Worm (Caenorhabditis elegans) whole organism, early embryonic: Measurements from ENCODE around the gene F07H5.10.

ENCODE experiments used
- B0310.2 ChIP-seq: sonication (generic microtip); optimal IDR thresholded peaks from 2 replicates; lab custom pipeline; 2016; ENCODE audit warnings: mild to moderate bottlenecking, missing genetic modification characterization, missing compliant biosample characterization
- F13C5.2 ChIP-seq: sonication (generic microtip); optimal IDR thresholded peaks from 2 replicates; lab custom pipeline; 2017; ENCODE audit warnings: mild to moderate bottlenecking, missing genetic modification characterization, inconsistent platforms, missing compliant biosample characterization
- aly-1 ChIP-seq: sonication (generic microtip); optimal IDR thresholded peaks from 2 replicates; lab custom pipeline; 2016; ENCODE audit warnings: missing genetic modification characterization, missing compliant biosample characterization
- ama-1 ChIP-seq: fragments of 150-350 bp; optimal IDR thresholded peaks from 2 replicates; lab custom pipeline; 2014
- ceh-13 ChIP-seq: fragments of 200-800 bp; sonication (Bioruptor generic); optimal IDR thresholded peaks from 2 replicates; lab custom pipeline; 2018; ENCODE audit warnings: mild to moderate bottlenecking, missing genetic modification characterization, missing compliant biosample characterization
- ceh-36 ChIP-seq: sonication (generic microtip); optimal IDR thresholded peaks from 2 replicates; lab custom pipeline; 2016; ENCODE audit warnings: missing genetic modification characterization, inconsistent platforms, missing compliant biosample characterization
- ets-7 ChIP-seq: sonication (generic microtip); optimal IDR thresholded peaks from 2 replicates; lab custom pipeline; 2016; ENCODE audit warnings: missing genotype, missing genetic modification characterization, missing compliant biosample characterization
- flt-1 ChIP-seq: fragments of 200-800 bp; sonication (Bioruptor generic); IDR thresholded peaks from 2 replicates; pipeline ENCODE4 v1.3.6; 2022; ENCODE audit warnings: missing genetic modification characterization, missing compliant biosample characterization
- hmbx-1 ChIP-seq: sonication (generic microtip); optimal IDR thresholded peaks from 2 replicates; lab custom pipeline; 2016; ENCODE audit warnings: mild to moderate bottlenecking, missing genetic modification characterization, missing compliant biosample characterization
- hmg-4 ChIP-seq: fragments of 200-800 bp; sonication (Bioruptor generic); optimal IDR thresholded peaks from 2 replicates; lab custom pipeline; 2018; ENCODE audit warnings: mild to moderate bottlenecking, missing genetic modification characterization, missing compliant biosample characterization
- hnd-1 ChIP-seq: sonication (generic microtip); optimal IDR thresholded peaks from 2 replicates; lab custom pipeline; 2016; ENCODE audit warnings: missing genetic modification characterization, missing compliant biosample characterization
- pes-1 ChIP-seq: fragments of 200-800 bp; sonication (Bioruptor generic); IDR thresholded peaks from 2 replicates; pipeline ENCODE4 v1.3.6; 2022; ENCODE audit warnings: missing genetic modification reagents, missing genetic modification characterization, missing compliant biosample characterization
- scrt-1 ChIP-seq: fragments of 200-800 bp; sonication (Bioruptor generic); IDR thresholded peaks from 2 replicates; pipeline ENCODE4 v1.3.6; 2022; ENCODE audit warnings: missing genetic modification characterization, missing compliant biosample characterization
- sea-1 ChIP-seq: fragments of 200-800 bp; sonication (Bioruptor generic); conservative IDR thresholded peaks from 2 replicates; pipeline ENCODE4 v1.3.6; 2022; ENCODE audit warnings: missing genetic modification characterization, missing compliant biosample characterization
- tbx-11 ChIP-seq: fragments of 200-800 bp; sonication (Bioruptor generic); IDR thresholded peaks from 2 replicates; pipeline ENCODE4 v1.3.6; 2022; ENCODE audit warnings: missing genetic modification characterization, missing compliant biosample characterization
- tbx-37 ChIP-seq: fragments of 200-800 bp; sonication (Bioruptor generic); conservative IDR thresholded peaks from 2 replicates; pipeline ENCODE4 v1.3.6; 2022; ENCODE audit warnings: missing genetic modification reagents, missing genetic modification characterization, missing compliant biosample characterization
- tra-4 ChIP-seq: sonication (generic microtip); optimal IDR thresholded peaks from 2 replicates; lab custom pipeline; 2017; ENCODE audit warnings: missing genetic modification characterization, missing compliant biosample characterization

Gene F07H5.10

DNA sequence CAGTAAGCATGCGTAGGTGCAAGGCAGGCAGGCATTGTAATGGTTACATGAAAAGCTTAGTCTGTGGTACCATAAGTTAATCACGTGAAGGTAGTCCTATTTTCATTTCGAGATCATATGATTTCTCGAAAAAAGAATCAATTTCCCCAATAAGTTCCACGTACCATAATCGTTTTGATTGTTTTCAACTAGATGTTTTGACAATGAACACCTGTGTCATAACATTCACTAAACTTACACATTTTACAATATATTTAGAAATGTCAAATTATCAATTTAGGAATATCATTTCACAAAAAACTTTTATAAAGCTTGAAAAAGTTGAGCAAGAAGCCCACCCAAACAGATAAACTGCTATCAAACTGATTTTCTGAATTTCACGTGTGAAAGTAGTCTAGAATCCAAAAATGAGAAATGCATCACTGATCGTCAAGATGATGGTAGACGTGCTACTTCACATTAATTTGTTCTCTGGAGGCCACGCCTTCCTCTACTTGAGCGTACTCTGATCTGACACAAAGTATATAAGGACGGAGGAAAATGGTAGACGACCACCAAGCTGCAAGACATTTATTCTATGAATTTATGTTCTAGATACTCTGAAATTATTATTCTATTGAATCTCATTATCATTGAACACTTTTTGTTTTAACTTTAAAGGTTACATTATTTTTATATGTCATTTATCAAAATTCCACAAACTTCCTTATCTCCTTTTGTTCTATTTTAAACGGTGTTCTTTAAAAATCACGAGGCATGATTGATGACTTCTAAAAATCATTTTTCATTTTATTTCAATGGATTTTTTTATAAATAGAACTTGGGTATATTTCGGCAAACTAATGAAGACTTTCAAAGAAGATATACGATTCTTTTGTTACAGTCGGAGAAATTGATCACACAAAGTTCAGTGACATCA lies 10.9 kb upstream of the F07H5.10 start, which contains the start of gene F46C5.10:
TSS of gene F46C5.10 (minus strand) at position 51 of the 919 bp plus-strand sequence.
- TF ChIP-seq pes-1 (no peak), scrt-1 (GFP tag; lab: Robert Waterston, UW) (no peak), sea-1 (GFP tag; lab: Robert Waterston, UW) (no peak), hmbx-1 (tag; lab: Kevin White, UChicago) (no peak), flt-1 (GFP tag; lab: Robert Waterston, UW) (no peak), tbx-11 (GFP tag; lab: Robert Waterston, UW) (no peak), tbx-37 (GFP tag; lab: Robert Waterston, UW) (no peak), ceh-36 (tag; lab: Kevin White, UChicago) (no peak), hnd-1 (no peak), B0310.2 (tag; lab: Kevin White, UChicago) (no peak), hmg-4 (no peak), ceh-13 (GFP tag; lab: Kevin White, UChicago) (no peak), aly-1 (tag; lab: Kevin White, UChicago) (no peak), ama-1 (no peak), tra-4 (tag; lab: Kevin White, UChicago) (no peak)

DNA sequence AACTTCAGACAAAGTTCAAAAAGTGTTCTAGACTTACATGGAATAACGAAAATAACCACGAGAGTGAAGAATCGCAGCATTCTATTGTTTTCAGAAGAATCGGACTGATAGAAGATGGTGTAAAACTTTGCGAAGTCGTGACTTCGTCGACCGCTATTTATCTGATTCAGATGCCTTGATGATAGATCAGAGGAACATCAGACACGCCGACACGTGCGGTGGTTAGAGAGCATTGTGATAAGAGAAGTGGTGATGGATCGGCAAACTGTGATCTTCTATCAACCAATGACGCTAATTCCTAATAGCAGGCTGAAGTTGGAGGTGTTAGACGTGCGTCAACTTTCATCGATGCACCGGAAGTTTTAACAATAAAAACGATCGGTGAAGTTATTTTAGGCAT lies 9.9 kb upstream of the F07H5.10 start:
- TF ChIP-seq flt-1 (GFP tag; lab: Robert Waterston, UW) (no peak), scrt-1 (GFP tag; lab: Robert Waterston, UW) (no peak), aly-1 (tag; lab: Kevin White, UChicago) (no peak), ama-1 (no peak)

DNA sequence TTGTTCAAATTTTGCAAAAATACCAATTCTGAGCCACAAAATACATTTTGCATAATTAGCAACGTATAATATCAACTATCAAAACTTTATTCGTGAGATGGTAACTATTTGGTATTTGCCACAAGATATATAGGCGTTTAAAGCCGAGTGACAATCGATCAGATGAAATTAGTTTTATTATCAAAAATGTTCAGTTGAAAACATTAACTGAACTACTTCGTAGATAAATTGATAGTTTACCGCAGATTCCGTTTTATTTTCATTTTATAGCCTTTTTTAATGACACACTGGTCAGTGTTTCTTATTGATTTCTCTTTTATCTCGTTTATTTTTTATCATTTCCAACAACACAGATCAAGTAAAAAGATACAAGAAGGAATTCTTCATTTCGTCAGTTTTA lies 8.8 kb upstream of the F07H5.10 start:
- TF ChIP-seq aly-1 (tag; lab: Kevin White, UChicago) (no peak), B0310.2 (tag; lab: Kevin White, UChicago) (no peak)

DNA sequence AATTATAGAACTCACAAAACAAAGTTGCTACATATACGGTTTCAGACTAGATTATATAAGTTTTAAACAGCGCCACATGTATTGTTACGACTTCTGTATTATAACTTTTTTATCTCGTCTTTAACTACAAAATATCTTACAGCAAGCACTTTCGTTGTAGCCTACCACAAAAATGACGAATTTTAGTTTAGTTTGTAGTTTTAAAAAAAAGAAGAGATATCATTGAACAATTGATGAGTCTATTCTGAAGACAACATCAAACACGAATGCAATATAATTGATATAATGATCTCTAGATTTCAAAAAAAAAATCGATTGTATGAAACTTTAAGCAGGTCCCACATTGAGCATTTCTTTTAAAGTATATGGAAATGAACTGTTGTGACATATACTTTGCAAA lies 5.8 kb upstream of the F07H5.10 start:
- no peak for TF ChIP-seq tra-4 (tag; lab: Kevin White, UChicago)
- TF ChIP-seq sea-1 (GFP tag; lab: Robert Waterston, UW) = no peak
- TF ChIP-seq B0310.2 (tag; lab: Kevin White, UChicago) = no peak
- TF ChIP-seq tbx-11 (GFP tag; lab: Robert Waterston, UW) = no peak
- TF ChIP-seq ceh-36 (tag; lab: Kevin White, UChicago) = no peak
- TF ChIP-seq ceh-13 (GFP tag; lab: Kevin White, UChicago) = no peak
- no peak for TF ChIP-seq scrt-1 (GFP tag; lab: Robert Waterston, UW)
- no peak for TF ChIP-seq aly-1 (tag; lab: Kevin White, UChicago)
- TF ChIP-seq hmbx-1 (tag; lab: Kevin White, UChicago) = no peak
- no peak for TF ChIP-seq pes-1
- no peak for TF ChIP-seq hmg-4

DNA sequence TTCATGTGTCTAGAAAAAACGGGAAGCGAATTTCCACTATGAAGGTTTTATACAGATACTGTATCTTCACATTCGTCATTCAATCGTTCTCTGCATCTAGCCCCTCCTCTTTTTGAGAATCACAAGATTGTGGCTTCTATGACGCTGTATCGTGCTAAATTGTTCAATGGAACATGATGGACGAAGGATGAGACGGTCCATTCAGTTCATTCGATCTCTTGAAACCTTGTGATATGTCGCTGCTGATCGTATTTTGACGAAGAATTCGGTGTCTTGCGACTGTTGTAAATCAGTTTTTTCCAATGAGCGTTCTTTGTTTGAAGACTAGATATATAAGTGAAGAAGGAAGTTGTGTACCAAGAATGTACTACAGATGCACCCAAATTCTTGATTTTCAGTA lies 5.3 kb upstream of the F07H5.10 start:
- no peak for TF ChIP-seq hmbx-1 (tag; lab: Kevin White, UChicago)
- no peak for TF ChIP-seq B0310.2 (tag; lab: Kevin White, UChicago)
- no peak for TF ChIP-seq ceh-36 (tag; lab: Kevin White, UChicago)
- no peak for TF ChIP-seq tbx-37 (GFP tag; lab: Robert Waterston, UW)
- TF ChIP-seq flt-1 (GFP tag; lab: Robert Waterston, UW) = no peak
- TF ChIP-seq aly-1 (tag; lab: Kevin White, UChicago) = no peak
- no peak for TF ChIP-seq F13C5.2 (tag; lab: Kevin White, UChicago)
- TF ChIP-seq ama-1 = no peak

DNA sequence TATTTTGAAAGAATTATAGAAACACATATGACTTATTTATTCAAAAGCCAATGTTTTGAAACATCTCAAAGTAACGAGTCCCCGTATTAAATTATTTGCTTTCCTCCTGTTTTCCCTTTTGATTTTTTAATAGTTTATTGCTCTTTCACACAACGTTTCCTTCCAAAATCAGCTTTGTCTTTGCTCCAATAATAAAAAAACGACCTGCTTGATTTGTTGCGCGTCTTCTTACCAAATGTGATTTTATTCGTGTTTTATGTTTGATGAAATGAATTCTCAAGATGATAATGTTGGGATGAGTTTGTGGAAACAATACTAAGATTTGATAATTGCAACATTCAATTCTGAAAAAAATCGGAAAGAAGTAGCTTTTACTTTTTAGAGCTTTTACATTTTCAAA lies 4.0 kb upstream of the F07H5.10 start:
- no peak for TF ChIP-seq ceh-36 (tag; lab: Kevin White, UChicago)
- TF ChIP-seq hnd-1 = no peak
- no peak for TF ChIP-seq sea-1 (GFP tag; lab: Robert Waterston, UW)
- TF ChIP-seq scrt-1 (GFP tag; lab: Robert Waterston, UW) = no peak
- no peak for TF ChIP-seq B0310.2 (tag; lab: Kevin White, UChicago)

DNA sequence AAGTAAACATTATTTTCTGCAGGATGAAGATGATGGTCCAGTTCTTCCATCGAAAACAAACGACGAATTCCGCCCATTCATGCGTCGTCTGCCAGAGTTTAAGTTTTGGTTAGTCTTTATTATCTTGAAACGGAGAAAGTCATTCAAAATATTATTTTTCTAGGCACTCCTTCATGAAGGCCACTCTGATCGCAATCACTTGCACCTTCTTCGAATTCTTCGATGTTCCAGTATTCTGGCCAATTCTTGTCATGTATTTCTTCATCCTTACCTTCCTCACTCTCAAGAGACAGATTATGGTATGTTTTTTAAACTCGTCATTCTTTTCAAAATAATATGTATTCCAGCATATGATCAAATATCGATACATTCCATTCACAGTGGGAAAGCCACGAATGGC lies 3.4 kb upstream of the F07H5.10 start:
- TF ChIP-seq hmbx-1 (tag; lab: Kevin White, UChicago) = no peak
- TF ChIP-seq tra-4 (tag; lab: Kevin White, UChicago) = no peak
- no peak for TF ChIP-seq hmg-4
- TF ChIP-seq aly-1 (tag; lab: Kevin White, UChicago) = no peak
- TF ChIP-seq scrt-1 (GFP tag; lab: Robert Waterston, UW) = no peak
- no peak for TF ChIP-seq B0310.2 (tag; lab: Kevin White, UChicago)
- no peak for TF ChIP-seq ceh-36 (tag; lab: Kevin White, UChicago)
- no peak for TF ChIP-seq pes-1
- no peak for TF ChIP-seq F13C5.2 (tag; lab: Kevin White, UChicago)
- no peak for TF ChIP-seq tbx-37 (GFP tag; lab: Robert Waterston, UW)
- no peak for TF ChIP-seq sea-1 (GFP tag; lab: Robert Waterston, UW)
- TF ChIP-seq hnd-1 = no peak
- TF ChIP-seq ceh-13 (GFP tag; lab: Kevin White, UChicago) = no peak
- TF ChIP-seq ama-1 = no peak
- TF ChIP-seq ets-7 (tag; lab: Kevin White, UChicago) = no peak
- no peak for TF ChIP-seq tbx-11 (GFP tag; lab: Robert Waterston, UW)
- no peak for TF ChIP-seq flt-1 (GFP tag; lab: Robert Waterston, UW)
